Fruit fly (Drosophila melanogaster): ENCODE data around the gene CG7183.
A peak's percentile ranks its signal among the peaks of the same experiment; 100 is the strongest.

The CG7183 gene

DNA sequence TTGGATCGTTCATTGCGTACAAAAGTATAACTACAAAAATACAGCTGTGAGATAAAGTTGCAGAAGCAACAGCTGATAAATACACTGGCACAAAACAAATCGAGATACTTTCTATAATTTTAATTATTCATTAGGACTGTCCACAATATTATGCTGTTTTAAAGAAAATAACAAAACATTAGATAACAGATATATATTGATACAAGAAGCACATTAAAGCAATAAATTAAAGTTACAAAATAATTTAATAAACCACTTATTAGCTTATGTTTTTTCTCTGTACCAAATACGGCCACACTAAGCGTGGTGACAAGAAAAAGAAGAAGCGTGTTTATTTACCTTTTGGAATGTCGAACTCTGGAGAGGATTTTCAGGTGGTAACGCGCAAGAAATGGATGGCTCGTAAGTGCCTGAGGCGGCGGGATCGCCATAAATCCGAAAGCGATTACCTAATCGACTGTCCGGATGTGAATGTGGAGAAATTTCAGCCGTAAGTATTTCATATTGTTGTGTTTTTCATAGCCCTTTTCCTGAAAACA is at the start of gene CG7183, which contains the start of gene CG7988:
Gene CG7183 (minus strand): TSS at position 489 of the 539 bp plus-strand sequence.
Gene CG7988 (plus strand): TSS at position 316 of the 539 bp plus-strand sequence.
- no peak for TF ChIP-seq Myc (optimal IDR thresholded peaks at IDR 0.05)
- no peak for TF ChIP-seq ttk (optimal IDR thresholded peaks at IDR 0.05)
- TF ChIP-seq h (optimal IDR thresholded peaks at IDR 0.05) = no peak
- TF ChIP-seq Sin3A (optimal IDR thresholded peaks at IDR 0.05) = no peak
- TF ChIP-seq insv (optimal IDR thresholded peaks at IDR 0.05) = no peak
- TF ChIP-seq psq (optimal IDR thresholded peaks at IDR 0.05) = no peak

- TF ChIP-seq psq (optimal IDR thresholded peaks at IDR 0.05) (no peak), insv (optimal IDR thresholded peaks at IDR 0.05) (no peak), Sin3A (optimal IDR thresholded peaks at IDR 0.05) (no peak), ttk (optimal IDR thresholded peaks at IDR 0.05) (no peak), h (optimal IDR thresholded peaks at IDR 0.05) (no peak), Myc (optimal IDR thresholded peaks at IDR 0.05) (no peak)
Observed at dm6 chr3R:18269744-18270348, 49.3 kb upstream of the CG7183 start.

DNA sequence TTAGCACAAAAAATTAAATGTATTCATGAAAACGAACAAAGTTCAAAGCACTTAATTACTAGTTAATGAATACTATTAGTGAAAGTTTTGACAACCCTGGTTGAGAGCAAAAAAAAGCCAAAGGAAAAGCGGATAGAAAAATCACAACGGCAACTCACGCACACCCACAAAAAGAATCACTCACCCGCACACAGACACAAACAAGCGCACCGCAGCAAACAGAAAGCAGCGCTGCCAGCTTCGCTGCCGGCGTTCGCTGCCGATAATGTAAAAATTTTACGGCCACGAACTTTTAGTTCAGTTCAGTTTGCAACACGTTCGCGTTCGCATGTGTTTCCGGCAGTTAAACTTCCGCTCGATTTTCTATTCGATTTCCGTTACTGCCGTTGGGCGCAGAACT is 47.0 kb upstream of the CG7183 start, which contains the start of gene CG18599:
Gene CG18599 (plus strand): TSS at position 301 of the 400 bp plus-strand sequence.
- TF ChIP-seq insv (optimal IDR thresholded peaks at IDR 0.05) = no peak
- TF ChIP-seq Sin3A (optimal IDR thresholded peaks at IDR 0.05) = no peak
- TF ChIP-seq ttk (optimal IDR thresholded peaks at IDR 0.05) = no peak
- TF ChIP-seq h (optimal IDR thresholded peaks at IDR 0.05) = no peak
- TF ChIP-seq Myc (optimal IDR thresholded peaks at IDR 0.05) = no peak
- TF ChIP-seq psq (optimal IDR thresholded peaks at IDR 0.05) = no peak

- TF ChIP-seq Myc (optimal IDR thresholded peaks at IDR 0.05) = no peak
- no peak for TF ChIP-seq ttk (optimal IDR thresholded peaks at IDR 0.05)
- TF ChIP-seq insv (optimal IDR thresholded peaks at IDR 0.05) = no peak
- TF ChIP-seq Sin3A (optimal IDR thresholded peaks at IDR 0.05) = no peak
- no peak for TF ChIP-seq h (optimal IDR thresholded peaks at IDR 0.05)
Observed at dm6 chr3R:18266665-18267064, 46.2 kb upstream of the CG7183 start.

- TF ChIP-seq h (optimal IDR thresholded peaks at IDR 0.05) (no peak), Myc (optimal IDR thresholded peaks at IDR 0.05) (no peak), insv (optimal IDR thresholded peaks at IDR 0.05) (no peak), psq (optimal IDR thresholded peaks at IDR 0.05) (no peak), ttk (optimal IDR thresholded peaks at IDR 0.05) (no peak), Sin3A (optimal IDR thresholded peaks at IDR 0.05) (no peak)
Observed at dm6 chr3R:18265275-18265674, 44.8 kb upstream of the CG7183 start.

DNA sequence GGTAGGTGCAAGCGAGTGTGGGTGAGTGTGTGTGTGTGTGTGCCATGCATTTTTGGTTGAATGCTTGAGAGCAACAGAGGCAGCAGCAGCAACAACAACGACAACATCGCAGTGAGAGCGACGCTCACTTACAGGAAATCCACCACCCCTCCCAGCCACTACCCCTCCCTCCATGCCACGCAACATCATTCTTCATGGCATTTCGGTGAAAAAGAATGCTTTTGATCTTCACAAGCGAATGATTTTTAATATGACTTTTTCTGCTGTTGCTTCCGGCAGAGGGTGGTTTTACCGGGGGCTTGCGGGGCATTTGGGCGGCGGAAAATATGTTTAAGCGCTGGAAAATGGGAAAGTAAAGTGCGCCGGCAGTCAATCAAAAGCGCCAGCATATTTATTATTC is 41.1 kb upstream of the CG7183 start:
- TF ChIP-seq Myc (optimal IDR thresholded peaks at IDR 0.05) (no peak), insv (optimal IDR thresholded peaks at IDR 0.05) (no peak), psq (optimal IDR thresholded peaks at IDR 0.05) (no peak), Sin3A (optimal IDR thresholded peaks at IDR 0.05) (no peak)

DNA sequence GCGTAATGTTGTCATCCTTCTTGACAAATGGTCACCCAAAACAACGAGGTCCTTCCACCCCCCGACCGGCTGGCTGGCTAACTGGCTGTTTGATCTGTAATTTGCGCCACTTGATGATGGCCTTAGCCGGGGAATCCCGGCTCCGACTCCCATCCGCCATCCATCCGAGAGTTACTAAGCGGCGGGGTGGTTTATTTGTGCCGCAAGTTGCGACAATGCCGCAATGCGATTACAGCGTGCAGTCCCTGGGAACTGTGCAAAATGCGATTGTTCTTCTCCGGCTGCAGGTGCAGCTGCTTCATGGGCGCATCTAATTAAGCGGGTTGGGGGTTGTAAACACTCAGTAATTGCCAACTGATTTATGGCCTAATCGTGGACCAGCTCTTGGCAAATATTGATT is 39.5 kb upstream of the CG7183 start:
- TF ChIP-seq psq (optimal IDR thresholded peaks at IDR 0.05) (no peak), insv (optimal IDR thresholded peaks at IDR 0.05) (no peak), Myc (optimal IDR thresholded peaks at IDR 0.05) (no peak), ttk (optimal IDR thresholded peaks at IDR 0.05) (no peak), Sin3A (optimal IDR thresholded peaks at IDR 0.05) (no peak), h (optimal IDR thresholded peaks at IDR 0.05) (no peak)

- no peak for TF ChIP-seq Sin3A (optimal IDR thresholded peaks at IDR 0.05)
Observed at dm6 chr3R:18255281-18255680, 34.8 kb upstream of the CG7183 start, which contains the start of the genes Ada2a, Polr2D, Tgs1 and moi. TSS of gene Ada2a (minus strand) at chr3R:18255487. TSS of gene Polr2D (minus strand) at chr3R:18255487. TSS of gene Tgs1 (plus strand) at chr3R:18255530. TSS of gene moi (plus strand) at chr3R:18255530.

DNA sequence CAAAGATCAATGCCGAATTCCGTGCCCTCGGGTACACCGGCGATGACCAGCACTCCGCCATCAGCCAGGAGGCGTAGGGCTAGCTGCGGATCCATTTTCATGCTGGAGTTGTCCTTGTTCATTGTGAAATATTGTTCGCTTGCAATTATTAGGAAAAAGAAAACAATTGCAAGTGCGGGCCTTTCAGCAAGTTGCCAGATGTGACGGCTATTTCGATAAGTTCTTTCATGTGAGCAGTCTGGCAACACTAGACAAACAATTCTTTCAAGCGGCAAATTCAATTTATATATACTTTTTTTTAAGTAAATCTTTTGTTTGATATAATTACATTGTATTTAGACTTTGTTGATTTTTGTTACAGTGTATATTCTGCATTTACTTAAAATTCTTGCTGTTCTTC is 32.1 kb upstream of the CG7183 start, which contains the start of gene CG12320:
Gene CG12320 (minus strand): TSS at position 157 of the 400 bp plus-strand sequence.
- no peak for TF ChIP-seq psq (optimal IDR thresholded peaks at IDR 0.05)

DNA sequence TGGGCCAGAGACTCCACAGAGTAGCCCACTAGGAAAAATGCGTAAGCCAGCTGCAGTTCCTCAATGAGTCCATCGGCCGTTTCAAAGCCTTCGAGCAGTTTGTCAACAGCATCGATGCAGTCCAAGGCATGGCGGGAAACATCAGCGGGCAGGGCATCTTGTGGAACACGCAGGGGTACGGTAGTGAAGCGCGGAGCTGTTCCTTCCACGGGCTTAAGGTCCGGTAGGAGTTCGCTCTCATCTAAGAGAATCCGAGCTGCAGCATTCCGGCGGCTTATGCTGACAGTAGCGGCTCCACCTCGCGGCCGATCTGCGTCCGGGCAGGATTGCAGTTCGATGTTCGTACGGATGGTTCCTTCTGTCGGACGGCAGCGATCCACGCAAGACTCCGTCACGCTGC is 31.4 kb upstream of the CG7183 start:
- no peak for TF ChIP-seq psq (optimal IDR thresholded peaks at IDR 0.05)
- no peak for TF ChIP-seq Sin3A (optimal IDR thresholded peaks at IDR 0.05)
- no peak for TF ChIP-seq h (optimal IDR thresholded peaks at IDR 0.05)
- no peak for TF ChIP-seq insv (optimal IDR thresholded peaks at IDR 0.05)
- TF ChIP-seq Myc (optimal IDR thresholded peaks at IDR 0.05) = no peak
- peak; percentile 92 for TF ChIP-seq ttk (optimal IDR thresholded peaks at IDR 0.05)

DNA sequence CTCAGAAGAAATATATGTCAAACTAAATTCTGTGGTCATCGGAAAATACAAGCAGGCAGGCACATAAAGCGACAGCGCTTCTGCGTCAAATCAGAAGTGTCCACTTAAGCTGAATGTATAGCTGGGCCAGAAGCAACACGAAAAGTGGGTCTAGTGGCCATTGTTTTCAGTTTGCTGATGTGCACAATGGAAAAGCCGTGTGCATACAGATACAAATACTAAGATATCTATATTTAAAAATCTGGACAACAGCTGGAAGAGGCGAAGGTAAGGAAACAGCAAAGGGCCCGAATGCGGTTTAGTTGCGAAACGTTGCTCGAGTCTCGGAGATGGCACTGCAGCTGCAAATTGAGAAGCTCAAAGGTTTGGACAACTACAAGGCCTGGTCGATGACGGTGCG is 30.3 kb upstream of the CG7183 start, which contains the start of gene CG18598:
Gene CG18598 (plus strand): TSS at position 301 of the 400 bp plus-strand sequence.
- TF ChIP-seq psq (optimal IDR thresholded peaks at IDR 0.05) (no peak), insv (optimal IDR thresholded peaks at IDR 0.05) (no peak), h (optimal IDR thresholded peaks at IDR 0.05) (no peak), Myc (optimal IDR thresholded peaks at IDR 0.05) (no peak), ttk (optimal IDR thresholded peaks at IDR 0.05) (no peak), Sin3A (optimal IDR thresholded peaks at IDR 0.05) (no peak)

DNA sequence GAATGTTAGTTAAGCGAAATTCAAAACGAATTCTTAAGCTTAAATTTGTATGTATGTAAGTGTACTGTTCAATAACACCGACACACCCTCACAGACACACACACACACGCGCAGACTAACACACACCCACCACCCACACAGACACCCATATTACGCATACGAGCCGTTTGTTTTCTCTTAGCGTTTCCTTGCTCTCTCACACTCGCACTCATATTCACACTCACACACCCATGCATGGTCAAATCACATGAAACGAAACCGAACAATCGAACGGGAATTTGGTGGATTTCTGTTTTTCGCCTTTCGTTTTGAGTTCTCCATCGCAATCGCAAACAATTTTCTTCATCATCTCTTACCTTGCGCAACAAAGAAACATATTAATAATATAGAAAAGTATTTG is 28.8 kb upstream of the CG7183 start:
- no peak for TF ChIP-seq psq (optimal IDR thresholded peaks at IDR 0.05)
- TF ChIP-seq h (optimal IDR thresholded peaks at IDR 0.05) = no peak
- no peak for TF ChIP-seq Sin3A (optimal IDR thresholded peaks at IDR 0.05)
- TF ChIP-seq ttk (optimal IDR thresholded peaks at IDR 0.05) = no peak
- TF ChIP-seq Myc (optimal IDR thresholded peaks at IDR 0.05) = no peak
- no peak for TF ChIP-seq insv (optimal IDR thresholded peaks at IDR 0.05)

DNA sequence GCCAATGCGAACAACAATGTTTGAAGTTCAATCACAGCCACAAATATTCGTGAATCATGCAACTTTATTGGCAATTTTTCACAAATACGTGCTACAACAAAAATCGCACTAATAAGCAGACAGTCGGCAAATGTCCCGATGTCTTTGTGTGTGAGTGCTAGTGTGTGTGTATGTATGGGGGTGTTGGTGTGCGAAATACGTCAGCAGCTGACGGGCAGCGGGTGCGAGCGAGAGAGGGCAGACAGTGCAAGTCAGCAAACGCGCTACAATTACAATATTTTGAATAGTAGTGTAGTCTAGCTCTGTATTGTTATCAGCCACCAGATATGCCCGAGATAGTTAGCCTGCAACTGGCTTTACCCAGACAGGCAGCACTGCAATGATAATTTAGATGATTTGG is 25.5 kb upstream of the CG7183 start:
- no peak for TF ChIP-seq Sin3A (optimal IDR thresholded peaks at IDR 0.05)
- TF ChIP-seq insv (optimal IDR thresholded peaks at IDR 0.05) = no peak
- no peak for TF ChIP-seq ttk (optimal IDR thresholded peaks at IDR 0.05)
- no peak for TF ChIP-seq h (optimal IDR thresholded peaks at IDR 0.05)
- no peak for TF ChIP-seq Myc (optimal IDR thresholded peaks at IDR 0.05)
- no peak for TF ChIP-seq psq (optimal IDR thresholded peaks at IDR 0.05)
